Worm (Caenorhabditis elegans): Measurements from ENCODE around the gene T14A8.2.

Gene T14A8.2

ce11 chrIV:7824649-7825048 is 2.2 kb upstream of the T14A8.2 start:
- no peak for TF ChIP-seq unc-62 (GFP tag; optimal IDR thresholded peaks at IDR 0.05)

ce11 chrIV:7817852-7818251 is 4.6 kb downstream of the T14A8.2 start, which contains the start of gene ric-3:
ric-3 (plus strand) TSS chrIV:7818251.
- no peak for TF ChIP-seq unc-62 (GFP tag; optimal IDR thresholded peaks at IDR 0.05)

ce11 chrIV:7816402-7817102 is 5.9 kb downstream of the T14A8.2 start:
- no peak for TF ChIP-seq unc-62 (GFP tag; optimal IDR thresholded peaks at IDR 0.05)

- no peak for TF ChIP-seq unc-62 (GFP tag; optimal IDR thresholded peaks at IDR 0.05)
Measured at ce11 chrIV:7815683-7816183, 6.7 kb downstream of the T14A8.2 start, which contains the start of gene cdgs-1. cdgs-1 (minus strand) TSS chrIV:7815733.

ce11 chrIV:7812709-7813108 is 9.7 kb downstream of the T14A8.2 start, which contains the start of gene zgpa-1:
zgpa-1 (minus strand) TSS chrIV:7812809.
- TF ChIP-seq unc-62 (GFP tag; optimal IDR thresholded peaks at IDR 0.05), result no peak

ce11 chrIV:7808583-7808982 is 13.8 kb downstream of the T14A8.2 start, which contains the start of gene C33H5.1:
C33H5.1 (plus strand) TSS chrIV:7808912.
- TF ChIP-seq unc-62 (GFP tag; optimal IDR thresholded peaks at IDR 0.05), result no peak

- TF ChIP-seq unc-62 (GFP tag; optimal IDR thresholded peaks at IDR 0.05), result no peak
Measured at ce11 chrIV:7804740-7805139, 17.7 kb downstream of the T14A8.2 start, which contains the start of gene C33H5.2. C33H5.2 (plus strand) TSS chrIV:7805040.

- no peak for TF ChIP-seq unc-62 (GFP tag; optimal IDR thresholded peaks at IDR 0.05)
Measured at ce11 chrIV:7803250-7803649, 19.2 kb downstream of the T14A8.2 start, which contains the start of gene C33H5.16. C33H5.16 (minus strand) TSS chrIV:7803350.

- no peak for TF ChIP-seq unc-62 (GFP tag; optimal IDR thresholded peaks at IDR 0.05)
Measured at ce11 chrIV:7800338-7800737, 22.1 kb downstream of the T14A8.2 start.

- TF ChIP-seq unc-62 (GFP tag; optimal IDR thresholded peaks at IDR 0.05), result no peak
Measured at ce11 chrIV:7796432-7797113, 25.9 kb downstream of the T14A8.2 start, which contains the start of gene sgo-1. sgo-1 (minus strand) TSS chrIV:7796482.

ce11 chrIV:7794709-7795108 is 27.7 kb downstream of the T14A8.2 start, which contains the start of gene ntp-1:
ntp-1 (minus strand) TSS chrIV:7794809.
- no peak for TF ChIP-seq unc-62 (GFP tag; optimal IDR thresholded peaks at IDR 0.05)

- no peak for TF ChIP-seq unc-62 (GFP tag; optimal IDR thresholded peaks at IDR 0.05)
Measured at ce11 chrIV:7791821-7792446, 30.5 kb downstream of the T14A8.2 start, which contains the start of gene C33H5.13. C33H5.13 (minus strand) TSS chrIV:7792263.

ce11 chrIV:7790801-7791588 is 31.4 kb downstream of the T14A8.2 start, which contains the start of gene rsp-6:
rsp-6 (minus strand) TSS chrIV:7791229.
- no peak for TF ChIP-seq unc-62 (GFP tag; optimal IDR thresholded peaks at IDR 0.05)

ce11 chrIV:7790151-7790691 is 32.2 kb downstream of the T14A8.2 start:
- no peak for TF ChIP-seq unc-62 (GFP tag; optimal IDR thresholded peaks at IDR 0.05)

- no peak for TF ChIP-seq unc-62 (GFP tag; optimal IDR thresholded peaks at IDR 0.05)
Measured at ce11 chrIV:7789521-7789949, 32.9 kb downstream of the T14A8.2 start, which contains the start of gene imp-3. imp-3 (minus strand) TSS chrIV:7789613.

Data from whole organism, dauer.